Worm (Caenorhabditis elegans): ENCODE data around the gene gbb-1.

The gbb-1 gene

DNA sequence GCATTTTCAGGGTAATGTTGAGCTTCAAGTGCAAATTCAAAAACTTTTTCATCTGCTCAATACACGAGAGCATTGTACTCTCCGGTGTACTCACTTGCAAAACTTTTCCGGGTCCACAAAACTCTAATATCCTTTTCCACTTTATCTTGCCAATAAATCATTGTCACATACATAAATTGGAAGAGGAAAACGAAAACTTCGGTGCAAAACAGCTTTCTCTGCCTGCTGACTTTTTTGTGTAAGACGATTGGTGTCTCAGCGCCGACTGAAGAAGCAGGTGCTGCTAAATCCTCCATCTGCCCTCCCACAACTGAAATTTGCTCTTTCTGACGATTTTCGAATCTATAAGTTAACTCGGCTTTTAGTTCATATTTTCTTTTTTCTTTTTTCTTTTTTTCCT lies 17.7 kb downstream of the gbb-1 start:
- TF ChIP-seq klf-2 (GFP tag; conservative IDR thresholded peaks at IDR 0.05) (no peak), tab-1 (GFP tag; IDR thresholded peaks at IDR 0.05) (no peak), ref-1 (GFP tag; conservative IDR thresholded peaks at IDR 0.05) (no peak), ztf-29 (GFP tag; IDR thresholded peaks at IDR 0.05) (no peak), cog-1 (tag; optimal IDR thresholded peaks at IDR 0.05) (no peak), T22C8.4 (GFP tag; IDR thresholded peaks at IDR 0.05) (no peak), ztf-23 (GFP tag; IDR thresholded peaks at IDR 0.05) (no peak)

DNA sequence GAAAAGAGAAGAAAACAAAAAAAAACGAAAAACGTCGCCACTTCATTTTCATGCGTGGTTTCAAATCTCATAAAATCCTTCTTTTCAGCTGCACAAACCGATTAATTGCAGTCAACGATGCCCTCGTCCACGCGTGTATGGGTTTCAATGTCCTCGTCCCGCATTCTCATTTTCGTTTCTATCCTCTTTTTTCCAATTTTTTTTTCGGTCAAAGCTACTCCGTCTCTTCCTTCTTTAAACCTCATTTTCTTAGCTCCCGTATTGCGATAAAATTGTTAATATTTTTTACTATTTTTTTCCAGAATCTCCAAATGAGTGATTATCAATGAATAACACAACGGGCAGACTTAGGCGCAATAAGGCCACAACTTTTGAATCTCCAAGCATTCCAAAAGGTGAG lies 18.4 kb downstream of the gbb-1 start, which contains the start of gene aakg-3:
Gene aakg-3, plus strand, starts transcription at position 301 of the 400 bp plus-strand sequence.
- TF ChIP-seq med-1 (GFP tag; optimal IDR thresholded peaks at IDR 0.05; ENCODE audit: insufficient read depth) (no peak), ztf-23 (GFP tag; IDR thresholded peaks at IDR 0.05) (no peak), T22C8.4 (GFP tag; IDR thresholded peaks at IDR 0.05) (no peak), ref-1 (GFP tag; conservative IDR thresholded peaks at IDR 0.05) (no peak), cog-1 (tag; optimal IDR thresholded peaks at IDR 0.05) (no peak), klf-2 (GFP tag; conservative IDR thresholded peaks at IDR 0.05) (no peak)

DNA sequence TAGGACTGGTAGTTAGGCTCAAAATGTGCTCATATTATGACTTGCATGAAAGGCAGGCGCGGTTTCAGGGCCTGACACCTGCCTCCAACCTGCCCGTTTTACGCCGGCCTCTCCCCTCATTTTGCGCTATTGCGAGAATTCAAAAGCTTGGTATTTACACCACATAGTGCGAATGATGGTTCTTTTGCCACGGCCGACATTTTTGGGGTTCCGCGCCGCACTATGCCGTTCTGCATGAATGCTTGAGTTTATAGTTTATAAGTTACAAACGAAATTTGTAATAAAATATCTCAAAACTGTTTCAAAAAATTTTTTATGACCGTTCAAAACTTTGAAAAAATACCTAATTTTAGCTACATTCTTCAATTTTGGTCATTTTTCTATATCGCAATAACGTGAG lies 20.4 kb downstream of the gbb-1 start:
- TF ChIP-seq T22C8.4 (GFP tag; IDR thresholded peaks at IDR 0.05) = no peak

DNA sequence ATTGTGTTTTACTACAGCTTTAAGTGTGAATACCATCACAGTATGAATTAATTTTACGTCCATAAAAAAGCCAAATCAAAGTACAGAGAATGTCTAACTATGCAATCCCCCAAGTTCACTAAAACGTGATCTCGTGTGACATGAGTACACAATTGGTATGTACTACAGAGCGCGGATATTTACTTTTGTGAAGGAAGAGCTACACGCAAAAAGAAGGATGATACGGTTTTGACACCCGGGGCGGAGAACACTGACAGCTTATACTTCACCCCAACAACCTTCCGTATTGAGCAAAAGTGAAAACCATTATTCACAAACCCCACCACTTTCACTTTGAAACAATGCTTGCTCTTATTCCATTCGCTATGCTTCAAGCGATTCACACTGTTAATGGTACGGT lies 24.0 kb downstream of the gbb-1 start, which contains the start of gene nspg-5:
Gene nspg-5, plus strand, starts transcription at position 301 of the 400 bp plus-strand sequence.
- TF ChIP-seq tab-1 (GFP tag; IDR thresholded peaks at IDR 0.05) = no peak
- TF ChIP-seq klf-2 (GFP tag; conservative IDR thresholded peaks at IDR 0.05) = no peak
- TF ChIP-seq ztf-23 (GFP tag; IDR thresholded peaks at IDR 0.05) = no peak
- no peak for TF ChIP-seq cog-1 (tag; optimal IDR thresholded peaks at IDR 0.05)
- no peak for TF ChIP-seq ztf-29 (GFP tag; IDR thresholded peaks at IDR 0.05)
- TF ChIP-seq med-1 (GFP tag; optimal IDR thresholded peaks at IDR 0.05; ENCODE audit: insufficient read depth) = no peak
- no peak for TF ChIP-seq ref-1 (GFP tag; conservative IDR thresholded peaks at IDR 0.05)
- TF ChIP-seq flt-1 (GFP tag; IDR thresholded peaks at IDR 0.05) = no peak
- TF ChIP-seq T22C8.4 (GFP tag; IDR thresholded peaks at IDR 0.05) = no peak

DNA sequence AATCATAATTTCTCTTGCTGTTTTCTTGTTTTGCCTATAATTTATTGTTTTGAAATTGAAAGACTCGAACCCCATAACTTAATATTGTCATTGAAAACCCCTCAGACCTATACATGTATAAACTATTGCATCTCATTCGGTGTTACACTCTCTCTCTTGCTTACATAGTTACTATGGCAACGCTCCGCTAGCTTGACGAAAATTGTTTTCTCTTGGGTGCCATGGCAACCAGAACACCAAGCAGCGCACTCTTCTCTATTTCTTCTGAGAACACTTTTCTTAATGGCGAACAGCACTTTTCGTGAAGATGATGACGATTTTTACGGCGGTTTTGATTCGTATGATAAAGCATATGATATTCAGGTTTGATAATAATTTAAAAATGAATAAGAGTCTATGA lies 26.3 kb downstream of the gbb-1 start, which contains the start of gene osm-5:
Gene osm-5, plus strand, starts transcription at position 268 of the 400 bp plus-strand sequence.
- TF ChIP-seq klf-2 (GFP tag; conservative IDR thresholded peaks at IDR 0.05) = no peak
- no peak for TF ChIP-seq tab-1 (GFP tag; IDR thresholded peaks at IDR 0.05)
- no peak for TF ChIP-seq med-1 (GFP tag; optimal IDR thresholded peaks at IDR 0.05; ENCODE audit: insufficient read depth)

DNA sequence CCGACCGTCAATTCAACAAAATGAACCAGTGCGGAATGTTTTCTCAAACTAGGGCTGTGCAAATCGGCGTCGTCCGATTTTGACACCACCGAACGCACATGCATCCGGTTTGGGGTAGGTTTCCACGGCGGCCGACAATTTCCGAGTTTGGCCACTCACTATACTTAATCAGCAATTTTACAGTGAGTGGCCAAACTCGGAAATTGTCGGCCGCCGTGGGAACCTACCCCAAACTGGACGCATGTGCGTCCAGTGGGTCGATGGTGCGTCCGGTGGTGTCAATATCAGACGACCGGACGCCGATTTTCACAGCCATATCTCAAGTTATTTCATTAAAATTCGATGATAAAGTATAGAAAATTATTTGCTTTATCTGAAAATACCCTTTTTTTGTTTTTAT lies 32.4 kb downstream of the gbb-1 start:
- no peak for TF ChIP-seq tab-1 (GFP tag; IDR thresholded peaks at IDR 0.05)
- TF ChIP-seq T22C8.4 (GFP tag; IDR thresholded peaks at IDR 0.05) = no peak
- TF ChIP-seq ztf-29 (GFP tag; IDR thresholded peaks at IDR 0.05) = no peak
- TF ChIP-seq klf-2 (GFP tag; conservative IDR thresholded peaks at IDR 0.05) = no peak

DNA sequence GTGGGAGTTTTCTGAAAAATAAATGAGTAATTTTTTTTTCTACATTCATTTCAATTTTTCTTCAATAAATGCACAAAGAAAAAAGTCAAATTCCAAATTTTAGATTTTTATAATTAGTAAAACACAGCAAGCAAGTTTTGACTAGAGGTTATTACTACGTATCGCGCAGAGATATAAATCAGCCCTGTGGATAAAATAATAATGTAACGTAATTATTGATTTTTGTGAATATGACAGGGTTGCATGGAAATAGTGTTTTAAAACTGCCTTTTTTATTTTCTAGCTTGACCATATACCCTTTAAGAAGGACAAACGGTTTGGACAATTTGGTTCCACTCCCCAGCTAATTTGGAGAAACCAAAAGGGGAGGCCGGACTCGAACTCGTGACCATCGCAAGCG lies 38.6 kb downstream of the gbb-1 start:
- TF ChIP-seq flt-1 (GFP tag; IDR thresholded peaks at IDR 0.05) (no peak), T22C8.4 (GFP tag; IDR thresholded peaks at IDR 0.05) (0 out of 2 replicates have a peak, but pooled peaks have one; percentile 33)

DNA sequence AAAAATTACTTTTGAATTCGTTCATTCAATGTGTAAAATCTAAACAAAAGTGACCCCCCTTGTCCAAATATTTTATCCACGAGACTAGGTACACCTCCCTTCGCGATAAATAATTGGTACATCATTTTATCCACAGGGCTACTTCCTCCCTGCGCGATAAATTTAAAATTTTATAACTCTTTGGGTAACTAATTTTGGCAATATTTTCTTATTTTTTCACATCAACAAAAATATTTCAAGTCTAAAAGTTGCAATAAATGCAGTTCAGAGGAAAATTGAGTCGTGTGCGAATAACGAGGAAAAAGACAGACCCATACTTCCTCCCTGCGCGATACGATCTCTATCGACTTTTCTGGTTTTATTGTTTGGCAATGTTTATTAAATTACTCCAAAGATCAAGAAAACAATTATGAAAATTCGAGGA lies 39.3 kb downstream of the gbb-1 start:
- 0 out of 2 replicates have a peak, but pooled peaks have one; percentile 45 for TF ChIP-seq tab-1 (GFP tag; IDR thresholded peaks at IDR 0.05)
- TF ChIP-seq flt-1 (GFP tag; IDR thresholded peaks at IDR 0.05) = peak; percentile 88
- TF ChIP-seq cog-1 (tag; optimal IDR thresholded peaks at IDR 0.05) = peak; percentile 98
- peak; percentile 83 for TF ChIP-seq ztf-23 (GFP tag; IDR thresholded peaks at IDR 0.05)
- peak; percentile 87 for TF ChIP-seq klf-2 (GFP tag; conservative IDR thresholded peaks at IDR 0.05)
- no peak; the same call in 1 of the 2 replicates for TF ChIP-seq ztf-29 (GFP tag; IDR thresholded peaks at IDR 0.05)
- no peak for TF ChIP-seq ref-1 (GFP tag; conservative IDR thresholded peaks at IDR 0.05)
- peak; percentile 57; the same call in 1 of the 2 replicates for TF ChIP-seq T22C8.4 (GFP tag; IDR thresholded peaks at IDR 0.05)
- TF ChIP-seq med-1 (GFP tag; optimal IDR thresholded peaks at IDR 0.05; ENCODE audit: insufficient read depth) = peak; percentile 57

DNA sequence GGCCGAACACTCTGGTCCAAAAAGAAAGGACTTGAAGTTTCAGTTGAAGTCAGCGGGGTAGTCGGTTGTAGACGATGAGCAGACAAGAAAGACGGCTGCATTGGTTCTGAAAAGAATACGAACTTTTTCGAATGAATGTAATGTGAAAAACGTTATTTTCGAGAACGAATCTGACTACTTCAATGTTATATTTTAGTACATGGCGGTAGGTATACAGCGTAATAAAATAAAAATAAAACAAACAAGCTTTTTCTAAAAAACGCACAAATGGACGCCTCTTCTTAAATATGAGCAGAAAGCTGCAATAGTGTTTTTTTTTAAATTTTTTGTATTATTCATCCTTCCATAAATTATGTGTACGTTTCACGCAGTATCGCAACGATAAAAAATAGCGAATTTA lies 41.9 kb downstream of the gbb-1 start, which contains the start of gene Y41G9A.17:
Gene Y41G9A.17, minus strand, starts transcription at position 101 of the 400 bp plus-strand sequence.
- no peak for TF ChIP-seq T22C8.4 (GFP tag; IDR thresholded peaks at IDR 0.05)
- no peak for TF ChIP-seq ztf-29 (GFP tag; IDR thresholded peaks at IDR 0.05)
- no peak for TF ChIP-seq tab-1 (GFP tag; IDR thresholded peaks at IDR 0.05)
- TF ChIP-seq med-1 (GFP tag; optimal IDR thresholded peaks at IDR 0.05; ENCODE audit: insufficient read depth) = no peak
- TF ChIP-seq ztf-23 (GFP tag; IDR thresholded peaks at IDR 0.05) = no peak
- TF ChIP-seq flt-1 (GFP tag; IDR thresholded peaks at IDR 0.05) = no peak
- TF ChIP-seq cog-1 (tag; optimal IDR thresholded peaks at IDR 0.05) = no peak
- no peak for TF ChIP-seq ref-1 (GFP tag; conservative IDR thresholded peaks at IDR 0.05)
- no peak for TF ChIP-seq klf-2 (GFP tag; conservative IDR thresholded peaks at IDR 0.05)

DNA sequence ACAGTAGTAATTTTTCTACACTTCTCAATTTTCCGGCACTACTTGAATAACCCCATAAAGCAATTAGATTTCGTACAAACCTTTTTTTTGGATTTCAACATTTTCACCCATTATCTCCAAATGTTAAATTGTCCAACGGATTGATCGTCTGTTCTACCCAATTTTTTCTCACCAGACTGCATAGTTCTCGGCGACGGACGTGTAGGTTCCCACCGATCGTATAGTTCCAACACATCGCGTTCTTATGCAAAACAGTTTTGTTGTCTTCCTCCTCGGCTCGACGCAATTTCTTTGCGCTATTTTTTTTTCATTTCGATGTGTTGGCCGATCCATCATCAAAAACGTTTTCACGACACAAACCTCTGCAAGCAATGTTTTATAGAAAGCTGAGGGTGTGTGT lies 46.0 kb downstream of the gbb-1 start, which contains the start of gene Y41G9A.6:
Gene Y41G9A.6, minus strand, starts transcription at position 101 of the 400 bp plus-strand sequence.
- TF ChIP-seq tab-1 (GFP tag; IDR thresholded peaks at IDR 0.05) (no peak), ref-1 (GFP tag; conservative IDR thresholded peaks at IDR 0.05) (no peak), klf-2 (GFP tag; conservative IDR thresholded peaks at IDR 0.05) (no peak), ztf-29 (GFP tag; IDR thresholded peaks at IDR 0.05) (no peak), T22C8.4 (GFP tag; IDR thresholded peaks at IDR 0.05) (no peak), flt-1 (GFP tag; IDR thresholded peaks at IDR 0.05) (no peak), med-1 (GFP tag; optimal IDR thresholded peaks at IDR 0.05; ENCODE audit: insufficient read depth) (no peak), ztf-23 (GFP tag; IDR thresholded peaks at IDR 0.05) (no peak), cog-1 (tag; optimal IDR thresholded peaks at IDR 0.05) (no peak)

DNA sequence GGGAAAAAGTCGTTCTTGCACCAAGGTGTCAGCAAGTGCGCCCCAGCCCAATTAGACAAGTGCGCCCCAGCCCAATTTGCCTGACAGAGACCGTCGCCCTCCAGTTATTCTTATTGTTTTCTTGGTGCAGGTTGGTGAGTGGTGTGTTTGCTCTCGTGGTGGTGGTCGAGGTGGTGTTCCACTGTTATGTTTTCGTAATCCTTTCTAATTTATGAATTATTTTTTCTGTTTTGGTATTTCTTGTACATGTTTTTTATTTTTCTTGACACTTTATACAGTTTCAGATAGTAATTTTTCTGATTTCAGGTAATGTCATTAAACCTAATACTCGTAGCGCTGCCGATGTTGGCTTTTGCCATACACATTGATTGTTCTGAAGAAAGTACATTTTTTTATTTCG lies 51.5 kb downstream of the gbb-1 start, which contains the start of gene Y48D7A.1:
Gene Y48D7A.1, plus strand, starts transcription at position 301 of the 400 bp plus-strand sequence.
- TF ChIP-seq tab-1 (GFP tag; IDR thresholded peaks at IDR 0.05) = no peak
- TF ChIP-seq klf-2 (GFP tag; conservative IDR thresholded peaks at IDR 0.05) = no peak
- no peak for TF ChIP-seq ztf-29 (GFP tag; IDR thresholded peaks at IDR 0.05)
- no peak for TF ChIP-seq ref-1 (GFP tag; conservative IDR thresholded peaks at IDR 0.05)
- TF ChIP-seq ztf-23 (GFP tag; IDR thresholded peaks at IDR 0.05) = no peak
- TF ChIP-seq med-1 (GFP tag; optimal IDR thresholded peaks at IDR 0.05; ENCODE audit: insufficient read depth) = no peak
- TF ChIP-seq cog-1 (tag; optimal IDR thresholded peaks at IDR 0.05) = no peak
- TF ChIP-seq flt-1 (GFP tag; IDR thresholded peaks at IDR 0.05) = no peak
- no peak for TF ChIP-seq T22C8.4 (GFP tag; IDR thresholded peaks at IDR 0.05)

Measured in whole organism, midembryonic.